Worm (Caenorhabditis elegans): Measurements from ENCODE around the gene adss-1.

Gene adss-1

DNA sequence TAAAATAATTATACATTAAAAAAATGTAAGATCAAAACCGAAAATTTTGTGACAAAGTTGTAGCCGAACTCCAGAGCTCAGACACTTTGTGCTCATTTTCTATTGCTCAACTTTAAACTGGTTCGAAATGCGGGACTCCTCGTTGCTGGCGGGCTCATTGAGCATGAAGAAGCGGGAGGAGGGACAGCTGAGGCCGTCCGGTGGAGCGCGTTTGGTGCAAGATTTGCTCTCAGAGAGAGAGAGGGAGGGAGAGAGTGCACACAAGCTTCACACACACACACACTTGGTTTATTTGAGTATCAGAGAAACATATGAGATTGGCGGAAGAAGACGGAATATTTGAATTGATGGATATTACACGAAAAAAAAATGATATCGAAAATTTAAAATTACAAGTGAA is 12.6 kb downstream of the adss-1 start (continued):
- TF ChIP-seq rbr-2 (tag; optimal IDR thresholded peaks at IDR 0.05) (peak; percentile 54), lsy-2 (tag; optimal IDR thresholded peaks at IDR 0.05) (peak in 1 of 2 experiments; percentile 20), F49E8.2 (tag; optimal IDR thresholded peaks at IDR 0.05; ENCODE audit: borderline replicate concordance) (no peak)

ce11 chrV:4806859-4807258 is 16.4 kb downstream of the adss-1 start:
- TF ChIP-seq nhr-42 (GFP tag; IDR thresholded peaks at IDR 0.05) (no peak), hlh-30 (tag; optimal IDR thresholded peaks at IDR 0.05; ENCODE audit: insufficient read depth) (peak; percentile 50), rbr-2 (tag; optimal IDR thresholded peaks at IDR 0.05) (no peak), mxl-3 (GFP tag; optimal IDR thresholded peaks at IDR 0.05) (peak; percentile 9), nhr-28 (tag; optimal IDR thresholded peaks at IDR 0.05) (peak; percentile 67)

DNA sequence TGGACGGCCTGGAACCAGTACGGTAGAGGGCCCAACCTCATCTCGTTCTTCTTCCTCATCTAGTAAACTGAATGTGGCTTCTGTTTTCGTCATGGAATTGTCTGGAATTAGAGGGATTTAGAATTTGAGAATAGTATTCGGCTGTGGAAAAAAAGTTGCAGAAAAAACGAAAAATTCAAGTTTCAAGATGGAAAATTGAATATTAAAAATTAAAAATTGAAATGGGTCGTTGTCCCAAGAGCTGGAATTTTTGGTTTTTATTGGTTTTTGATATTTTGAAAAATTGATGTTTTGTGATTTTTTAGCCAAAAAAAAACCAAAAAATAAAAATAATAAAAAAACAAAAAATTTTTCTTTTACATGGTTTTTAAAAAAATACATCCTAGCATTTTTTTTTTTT is 17.4 kb downstream of the adss-1 start, which contains the start of gene R02F11.3:
Gene R02F11.3 (minus strand): TSS at position 101 of the 400 bp plus-strand sequence.
- TF ChIP-seq nhr-237 (tag; optimal IDR thresholded peaks at IDR 0.05) (no peak), lsy-2 (tag; optimal IDR thresholded peaks at IDR 0.05) (no peak), madf-5 (GFP tag; IDR thresholded peaks at IDR 0.05) (no peak), ama-1 (optimal IDR thresholded peaks at IDR 0.05) (no peak), nhr-77 (tag; optimal IDR thresholded peaks at IDR 0.05) (no peak), nhr-6 (tag; optimal IDR thresholded peaks at IDR 0.05) (no peak), aha-1 (tag) (no peak), aly-2 (tag; optimal IDR thresholded peaks at IDR 0.05) (no peak), tag-97 (GFP tag; IDR thresholded peaks at IDR 0.05) (no peak), mep-1 (tag; optimal IDR thresholded peaks at IDR 0.05) (no peak), T26A8.4 (GFP tag; IDR thresholded peaks at IDR 0.05) (no peak), F26F4.8 (GFP tag; conservative IDR thresholded peaks at IDR 0.05) (no peak), egl-27 (tag; optimal IDR thresholded peaks at IDR 0.05) (no peak), dmd-8 (GFP tag; IDR thresholded peaks at IDR 0.05) (no peak), D1046.2 (GFP tag; IDR thresholded peaks at IDR 0.05) (no peak), ceh-28 (tag; optimal IDR thresholded peaks at IDR 0.05) (no peak), Y75B8A.6 (GFP tag; IDR thresholded peaks at IDR 0.05) (no peak), nhr-41 (GFP tag; IDR thresholded peaks at IDR 0.05) (no peak), zag-1 (tag; optimal IDR thresholded peaks at IDR 0.05) (no peak)

DNA sequence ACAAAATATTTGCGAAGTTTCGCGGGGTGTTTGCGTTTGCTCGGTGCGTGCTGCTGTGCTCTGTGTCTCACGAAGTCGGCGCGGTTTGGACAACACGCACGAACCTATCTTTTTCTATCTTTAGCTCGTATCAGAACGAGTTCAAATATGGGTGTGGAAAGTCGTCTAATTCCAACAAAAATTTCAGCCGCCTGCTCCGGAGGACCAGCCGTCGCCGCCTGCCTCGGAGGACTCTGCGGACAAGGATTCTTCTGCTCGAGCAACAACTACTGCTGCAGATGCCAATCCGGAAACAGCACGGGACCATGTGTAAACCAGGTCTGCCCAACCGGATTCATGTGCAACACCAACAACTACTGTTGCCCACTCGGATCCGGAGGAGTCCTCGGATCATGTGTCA is 21.3 kb downstream of the adss-1 start:
- TF ChIP-seq egl-43 (GFP tag; IDR thresholded peaks at IDR 0.05) (peak; percentile 73; the same call in 1 of the 2 replicates), set-16 (GFP tag; IDR thresholded peaks at IDR 0.05) (peak; percentile 67), dpl-1 (GFP tag; optimal IDR thresholded peaks at IDR 0.05) (no peak), snpc-1.2 (GFP tag; IDR thresholded peaks at IDR 0.05) (peak; percentile 30; the same call in 1 of the 2 replicates)

DNA sequence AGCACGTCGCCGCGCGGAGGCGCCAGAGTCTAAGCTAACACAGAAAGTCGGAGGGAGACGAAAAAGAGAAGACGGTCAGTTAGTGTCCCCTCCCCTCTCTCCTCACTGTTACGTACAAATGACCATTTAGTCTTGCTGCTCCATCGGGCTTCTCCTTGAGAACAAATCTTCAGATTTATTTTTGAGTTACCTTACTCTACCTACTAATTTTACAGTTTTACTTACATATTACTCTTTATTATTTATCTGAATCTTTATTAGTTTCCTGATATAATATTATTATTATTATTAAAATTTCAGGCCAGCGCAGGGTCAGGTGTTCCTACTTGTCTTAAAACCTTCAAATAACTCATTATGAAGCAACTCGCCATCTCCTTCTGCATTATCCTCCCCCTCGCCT is 22.4 kb downstream of the adss-1 start, which contains the start of gene R02F11.1:
Gene R02F11.1 (plus strand): TSS at position 301 of the 400 bp plus-strand sequence.
- no peak for TF ChIP-seq gei-8 (GFP tag; optimal IDR thresholded peaks at IDR 0.05)
- TF ChIP-seq daf-8 (GFP tag; IDR thresholded peaks at IDR 0.05), result no peak
- no peak for TF ChIP-seq nhr-237 (tag; optimal IDR thresholded peaks at IDR 0.05)
- TF ChIP-seq set-16 (GFP tag; IDR thresholded peaks at IDR 0.05), result 0 out of 2 replicates have a peak, but pooled peaks have one; percentile 11
- no peak for TF ChIP-seq nhr-28 (tag; optimal IDR thresholded peaks at IDR 0.05)
- no peak for TF ChIP-seq spr-1 (tag; optimal IDR thresholded peaks at IDR 0.05)

- TF ChIP-seq jun-1 (tag; optimal IDR thresholded peaks at IDR 0.05) (no peak), mep-1 (tag; optimal IDR thresholded peaks at IDR 0.05) (no peak), nhr-11 (tag; optimal IDR thresholded peaks at IDR 0.05) (peak; percentile 60), mes-2 (tag; optimal IDR thresholded peaks at IDR 0.05; ENCODE audit: poor library complexity, severe bottlenecking) (no peak), zip-11 (GFP tag; IDR thresholded peaks at IDR 0.05) (no peak)
Observed at ce11 chrV:4794308-4794707, 28.9 kb downstream of the adss-1 start, which contains the start of gene R02F11.2. Gene R02F11.2, plus strand, starts transcription at chrV:4794599.
